Fruit fly (Drosophila melanogaster) whole organism, pupa: Measurements from ENCODE around the gene Kap-alpha3.

ENCODE experiments used
- CG10348 ChIP-seq: fragments of 200-800 bp; sonication (Bioruptor generic); IDR thresholded peaks from 2 replicates; pipeline ENCODE4 v1.3.6; 2022; ENCODE audit warnings: missing biosample characterization, missing genetic modification characterization
- CG12605 ChIP-seq: fragments of 200-800 bp; sonication (Bioruptor generic); IDR thresholded peaks from 2 replicates; pipeline ENCODE4 v1.3.6; 2022; ENCODE audit warnings: missing biosample characterization, missing genetic modification characterization
- CG17806 ChIP-seq: fragments of 200-800 bp; sonication (Bioruptor generic); optimal IDR thresholded peaks from 2 replicates; lab custom pipeline; 2018; ENCODE audit warnings: missing biosample characterization, mild to moderate bottlenecking, missing genetic modification characterization, moderate library complexity
- CG32121 ChIP-seq: fragments of 200-800 bp; sonication (Bioruptor generic); IDR thresholded peaks from 2 replicates; pipeline ENCODE4 v1.3.6; 2022; ENCODE audit warnings: missing biosample characterization, missing genetic modification characterization
- CG4496 ChIP-seq: fragments of 200-800 bp; sonication (Bioruptor generic); IDR thresholded peaks from 3 replicates; pipeline ENCODE4 v1.3.6; 2022; ENCODE audit warnings: missing biosample characterization, missing genetic modification characterization
- CG8301 ChIP-seq: fragments of 200-800 bp; sonication (Bioruptor generic); optimal IDR thresholded peaks from 2 replicates; lab custom pipeline; 2018; ENCODE audit warnings: missing biosample characterization, mild to moderate bottlenecking, missing genetic modification characterization
- D1 ChIP-seq: fragments of 200-800 bp; sonication (Bioruptor generic); optimal IDR thresholded peaks from 2 replicates; lab custom pipeline; 2018; ENCODE audit warnings: missing biosample characterization, mild to moderate bottlenecking, missing genetic modification characterization, moderate library complexity
- Pif1A ChIP-seq: fragments of 200-800 bp; sonication (Bioruptor generic); optimal IDR thresholded peaks from 3 replicates; lab custom pipeline; 2016; ENCODE audit warnings: missing biosample characterization, missing genetic modification characterization
- Pif1B ChIP-seq: fragments of 200-800 bp; sonication (Bioruptor generic); optimal IDR thresholded peaks from 3 replicates; lab custom pipeline; 2016; ENCODE audit warnings: missing biosample characterization, missing genetic modification characterization
- Snoo ChIP-seq: fragments of 200-800 bp; sonication (Bioruptor generic); optimal IDR thresholded peaks from 3 replicates; lab custom pipeline; 2017; ENCODE audit warnings: missing biosample characterization, mild to moderate bottlenecking, missing genetic modification characterization, inconsistent platforms
- gl ChIP-seq: fragments of 200-800 bp; sonication (Bioruptor generic); optimal IDR thresholded peaks from 2 replicates; lab custom pipeline; 2018; ENCODE audit warnings: missing biosample characterization, mild to moderate bottlenecking, missing genetic modification characterization

dm6 chr3R:9626266-9626665 is 48.7 kb upstream of the Kap-alpha3 start:
- TF ChIP-seq CG32121 (GFP tag; lab: Robert Waterston, UW) (no peak), Pif1A (no peak), CG8301 (no peak), CG12605 (GFP tag; lab: Robert Waterston, UW) (no peak), CG10348 (no peak), Pif1B (no peak), D1 (tag; lab: Kevin White, UChicago) (no peak), CG17806 (tag; lab: Kevin White, UChicago) (no peak), gl (tag; lab: Kevin White, UChicago) (no peak), CG4496 (GFP tag; lab: Robert Waterston, UW) (no peak), Snoo (tag; lab: Kevin White, UChicago) (no peak)
